Worm (Caenorhabditis elegans): ENCODE results near the gene F40C5.2.

- TF ChIP-seq ztf-23 (GFP tag; IDR thresholded peaks at IDR 0.05) (no peak), klf-2 (GFP tag; conservative IDR thresholded peaks at IDR 0.05) (no peak), flt-1 (GFP tag; IDR thresholded peaks at IDR 0.05) (no peak), tab-1 (GFP tag; IDR thresholded peaks at IDR 0.05) (no peak), cog-1 (tag; optimal IDR thresholded peaks at IDR 0.05) (no peak)
Measured at ce11 chrV:3541117-3541516, 29.7 kb upstream of the F40C5.2 start, which contains the start of gene srbc-67.
